Fruit fly (Drosophila melanogaster) whole organism, embryonic: Measurements from ENCODE around the gene PEK.

Source experiments
- Abd-B ChIP-seq: fragments of 200-800 bp; sonication (Bioruptor generic); optimal IDR thresholded peaks from 2 replicates; lab custom pipeline; 2018; ENCODE audit warnings: missing biosample characterization, mild to moderate bottlenecking, missing genetic modification characterization, moderate library complexity
- CG10209 ChIP-seq: fragments of 200-800 bp; sonication (Bioruptor generic); optimal IDR thresholded peaks from 3 replicates; lab custom pipeline; 2017; ENCODE audit warnings: missing biosample characterization, mild to moderate bottlenecking, missing genetic modification characterization, missing genetic modification reagents
- CG12744 ChIP-seq: fragments of 200-800 bp; sonication (Bioruptor generic); optimal IDR thresholded peaks from 2 replicates; lab custom pipeline; 2016; ENCODE audit warnings: missing biosample characterization, missing genetic modification characterization
- CG13894 ChIP-seq: fragments of 200-800 bp; sonication (Bioruptor generic); optimal IDR thresholded peaks from 3 replicates; lab custom pipeline; 2018; ENCODE audit warnings: missing biosample characterization, mild to moderate bottlenecking, missing genetic modification characterization, moderate library complexity
- CG14860 ChIP-seq: fragments of 200-800 bp; sonication (Bioruptor generic); IDR thresholded peaks from 3 replicates; pipeline ENCODE4 v1.3.6; 2022; ENCODE audit warnings: missing biosample characterization, missing genetic modification characterization; ENCODE audit not compliant: partially characterized antibody
- CG15514 ChIP-seq: fragments of 200-800 bp; sonication (Bioruptor generic); optimal IDR thresholded peaks from 3 replicates; lab custom pipeline; 2017; ENCODE audit warnings: missing biosample characterization, missing genetic modification characterization, mild to moderate bottlenecking, moderate library complexity, missing genetic modification reagents
- CG17359 ChIP-seq: fragments of 200-800 bp; sonication (Bioruptor generic); optimal IDR thresholded peaks from 3 replicates; lab custom pipeline; 2018; ENCODE audit warnings: missing biosample characterization, mild to moderate bottlenecking, missing genetic modification characterization, moderate library complexity
- CG17361 ChIP-seq: fragments of 200-800 bp; sonication (Bioruptor generic); IDR thresholded peaks from 3 replicates; pipeline ENCODE4 v1.3.6; 2022; ENCODE audit warnings: missing biosample characterization, missing genetic modification characterization
- CG2116 ChIP-seq: fragments of 200-800 bp; sonication (Bioruptor generic); optimal IDR thresholded peaks from 3 replicates; lab custom pipeline; 2018; ENCODE audit warnings: missing biosample characterization, mild to moderate bottlenecking, missing genetic modification characterization
- CG2120 ChIP-seq: fragments of 200-800 bp; sonication (Bioruptor generic); optimal IDR thresholded peaks from 3 replicates; lab custom pipeline; 2016; ENCODE audit warnings: missing biosample characterization, missing genetic modification characterization
- CG4617 ChIP-seq: fragments of 200-800 bp; sonication (Bioruptor generic); optimal IDR thresholded peaks from 3 replicates; lab custom pipeline; 2016; ENCODE audit warnings: missing biosample characterization, missing genetic modification characterization, borderline replicate concordance
- CG7928 ChIP-seq: fragments of 200-800 bp; sonication (Bioruptor generic); optimal IDR thresholded peaks from 2 replicates; lab custom pipeline; 2017; ENCODE audit warnings: missing biosample characterization, mild to moderate bottlenecking, missing genetic modification characterization
- CG7987 ChIP-seq: fragments of 200-800 bp; sonication (Bioruptor generic); optimal IDR thresholded peaks from 2 replicates; lab custom pipeline; 2018; ENCODE audit warnings: missing biosample characterization, mild to moderate bottlenecking, missing genetic modification characterization, moderate library complexity
- CG9817 ChIP-seq: fragments of 200-800 bp; sonication (Bioruptor generic); optimal IDR thresholded peaks from 2 replicates; lab custom pipeline; 2018; ENCODE audit warnings: missing biosample characterization, mild to moderate bottlenecking, missing genetic modification characterization, moderate library complexity
- D19A ChIP-seq: fragments of 200-800 bp; optimal IDR thresholded peaks from 3 replicates; lab custom pipeline; 2019; ENCODE audit warnings: missing biosample characterization, mild to moderate bottlenecking, missing genetic modification characterization, moderate library complexity
- Dll ChIP-seq: fragments of 200-800 bp; sonication (Bioruptor generic); IDR thresholded peaks from 4 replicates; pipeline ENCODE4 v1.3.6; 2022; ENCODE audit warnings: missing biosample characterization, missing genetic modification characterization; ENCODE audit not compliant: partially characterized antibody
- Dp ChIP-seq: fragments of 200-800 bp; sonication (Bioruptor generic); optimal IDR thresholded peaks from 2 replicates; lab custom pipeline; 2018; ENCODE audit warnings: missing biosample characterization, mild to moderate bottlenecking, missing genetic modification characterization, moderate library complexity
- Dref ChIP-seq: fragments of 200-800 bp; sonication (Bioruptor generic); IDR thresholded peaks from 2 replicates; pipeline ENCODE4 v1.3.6; 2022; ENCODE audit warnings: missing biosample characterization, missing genetic modification characterization
- E2f2 ChIP-seq: fragments of 200-800 bp; sonication (Bioruptor generic); IDR thresholded peaks from 2 replicates; pipeline ENCODE4 v1.3.6; 2022; ENCODE audit warnings: missing biosample characterization, missing genetic modification characterization
- H2.0 ChIP-seq: fragments of 200-800 bp; sonication (Bioruptor generic); IDR thresholded peaks from 2 replicates; pipeline ENCODE4 v1.3.6; 2022; ENCODE audit warnings: missing biosample characterization, missing genetic modification characterization
- HHEX ChIP-seq: fragments of 200-800 bp; sonication (Bioruptor generic); optimal IDR thresholded peaks from 3 replicates; lab custom pipeline; 2017; ENCODE audit warnings: missing biosample characterization, mild to moderate bottlenecking, missing genetic modification characterization, missing genetic modification reagents
- HLH54F ChIP-seq: fragments of 200-800 bp; sonication (Bioruptor generic); optimal IDR thresholded peaks from 3 replicates; lab custom pipeline; 2016; ENCODE audit warnings: missing biosample characterization, missing genetic modification characterization
- MBD-R2 ChIP-seq: fragments of 200-800 bp; sonication (Bioruptor generic); IDR thresholded peaks from 2 replicates; pipeline ENCODE4 v1.3.6; 2022; ENCODE audit warnings: missing biosample characterization, missing genetic modification characterization
- MESR4 ChIP-seq: fragments of 200-800 bp; sonication (Bioruptor generic); optimal IDR thresholded peaks from 2 replicates; lab custom pipeline; 2018; ENCODE audit warnings: missing biosample characterization, mild to moderate bottlenecking, missing genetic modification characterization, moderate library complexity
- Med ChIP-seq: fragments of 200-800 bp; sonication (Bioruptor generic); peaks from one replicate; lab custom pipeline; 2016; ENCODE audit warnings: missing biosample characterization, missing genetic modification characterization, mild to moderate bottlenecking, inconsistent platforms, moderate library complexity
- NfI ChIP-seq: fragments of 200-800 bp; sonication (Bioruptor generic); optimal IDR thresholded peaks from 3 replicates; lab custom pipeline; 2018; ENCODE audit warnings: missing biosample characterization, mild to moderate bottlenecking, missing genetic modification characterization, moderate library complexity
- Pdp1 ChIP-seq, 2 experiments: fragments of 200-800 bp; sonication (Bioruptor generic); optimal IDR thresholded peaks; 3 replicates each; lab custom pipeline; 2016; ENCODE audit warnings: missing biosample characterization in 2 of 2, missing genetic modification characterization in 2 of 2, mild to moderate bottlenecking in 1 of 2, moderate library complexity in 1 of 2
- Rfx ChIP-seq: fragments of 200-800 bp; sonication (Bioruptor generic); IDR thresholded peaks from 2 replicates; pipeline ENCODE4 v1.3.6; 2022; ENCODE audit warnings: missing biosample characterization, missing genetic modification characterization
- Xbp1 ChIP-seq: fragments of 200-800 bp; sonication (Bioruptor generic); optimal IDR thresholded peaks from 3 replicates; lab custom pipeline; 2016; ENCODE audit warnings: missing biosample characterization, mild to moderate bottlenecking, missing genetic modification characterization
- abd-A ChIP-seq: fragments of 200-800 bp; sonication (Bioruptor generic); optimal IDR thresholded peaks from 3 replicates; lab custom pipeline; 2019; ENCODE audit warnings: missing biosample characterization, mild to moderate bottlenecking, missing genetic modification characterization, moderate library complexity
- ato ChIP-seq: fragments of 200-800 bp; sonication (Bioruptor generic); IDR thresholded peaks from 2 replicates; pipeline ENCODE4 v1.3.6; 2022; ENCODE audit warnings: missing biosample characterization, missing genetic modification characterization; ENCODE audit not compliant: partially characterized antibody
- az2 ChIP-seq: fragments of 200-800 bp; sonication (Bioruptor generic); optimal IDR thresholded peaks from 3 replicates; lab custom pipeline; 2016; ENCODE audit warnings: missing biosample characterization, missing genetic modification characterization
- ci ChIP-seq: fragments of 200-800 bp; sonication (Bioruptor generic); IDR thresholded peaks from 3 replicates; pipeline ENCODE4 v1.3.6; 2022; ENCODE audit warnings: missing biosample characterization, missing genetic modification characterization
- ewg ChIP-seq: fragments of 200-800 bp; sonication (Bioruptor generic); optimal IDR thresholded peaks from 3 replicates; lab custom pipeline; 2017; ENCODE audit warnings: mild to moderate bottlenecking, missing biosample characterization, missing genetic modification reagents, missing genetic modification characterization
- ftz-f1 ChIP-seq: fragments of 200-800 bp; sonication (Bioruptor generic); optimal IDR thresholded peaks from 2 replicates; lab custom pipeline; 2016; ENCODE audit warnings: missing biosample characterization, missing genetic modification characterization
- lilli ChIP-seq: fragments of 200-800 bp; sonication (Bioruptor generic); optimal IDR thresholded peaks from 3 replicates; lab custom pipeline; 2016; ENCODE audit warnings: missing biosample characterization, missing genetic modification characterization
- pzg ChIP-seq: fragments of 200-800 bp; sonication (Bioruptor generic); optimal IDR thresholded peaks from 3 replicates; lab custom pipeline; 2018; ENCODE audit warnings: missing biosample characterization, mild to moderate bottlenecking, missing genetic modification characterization, moderate library complexity
- ranshi ChIP-seq: fragments of 200-800 bp; sonication (Bioruptor generic); IDR thresholded peaks from 2 replicates; pipeline ENCODE4 v1.3.6; 2022; ENCODE audit warnings: missing biosample characterization, missing genetic modification characterization
- row ChIP-seq: fragments of 200-800 bp; sonication (Bioruptor generic); IDR thresholded peaks from 3 replicates; pipeline ENCODE4 v1.3.6; 2022; ENCODE audit warnings: missing biosample characterization, missing genetic modification characterization
- sens ChIP-seq: fragments of 200-800 bp; sonication (Bioruptor generic); peaks from one replicate; lab custom pipeline; 2016; ENCODE audit warnings: missing biosample characterization, missing genetic modification characterization
- zf30C ChIP-seq: fragments of 200-800 bp; sonication (Bioruptor generic); optimal IDR thresholded peaks from 3 replicates; lab custom pipeline; 2018; ENCODE audit warnings: missing biosample characterization, mild to moderate bottlenecking, missing genetic modification characterization

The PEK gene

DNA sequence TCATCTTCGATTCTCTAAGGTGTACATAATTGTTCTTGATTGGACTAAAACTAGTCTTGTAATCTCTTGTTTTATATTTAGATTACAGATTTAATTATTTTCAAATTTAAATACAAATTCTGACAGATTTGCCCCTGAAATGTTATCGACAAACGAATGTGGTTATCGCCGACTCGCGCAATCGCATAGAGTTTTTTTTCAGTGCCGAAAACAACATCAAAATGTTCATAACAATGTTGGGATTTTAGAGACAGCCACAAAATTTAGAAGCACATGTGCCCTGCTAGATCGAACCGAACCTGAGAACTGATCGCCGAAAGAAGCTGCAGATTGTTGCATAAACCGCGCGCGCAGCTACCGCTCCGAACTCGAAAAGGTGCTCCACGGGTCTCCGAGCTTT lies 3.1 kb upstream of the PEK start, which contains the start of gene POLDIP2:
POLDIP2 (plus strand) TSS at position 160 of the 400 bp plus-strand sequence.
- TF ChIP-seq Dref (GFP tag; lab: Robert Waterston, UW), result peak; percentile 64
- TF ChIP-seq Abd-B (GFP tag; lab: Kevin White, UChicago), result no peak
- TF ChIP-seq Dll (GFP tag; lab: Robert Waterston, UW), result 0 out of 4 replicates have a peak, but pooled peaks have one; percentile 13
- TF ChIP-seq CG7987 (GFP tag; lab: Kevin White, UChicago), result peak; percentile 5
- TF ChIP-seq ranshi (GFP tag; lab: Robert Waterston, UW), result no peak
- TF ChIP-seq HLH54F (GFP tag; lab: Kevin White, UChicago), result no peak
- TF ChIP-seq CG2120 (GFP tag; lab: Kevin White, UChicago), result peak; percentile 24
- peak; percentile 5 for TF ChIP-seq CG17359 (tag; lab: Kevin White, UChicago)
- no peak for TF ChIP-seq CG7928 (GFP tag; lab: Kevin White, UChicago)
- peak; percentile 80 for TF ChIP-seq MESR4
- 0 out of 2 replicates have a peak, but pooled peaks have one; percentile 26 for TF ChIP-seq Rfx (GFP tag; lab: Robert Waterston, UW)
- peak; percentile 13 for TF ChIP-seq lilli
- peak; percentile 61 for TF ChIP-seq E2f2 (GFP tag; lab: Robert Waterston, UW)
- peak; percentile 32 for TF ChIP-seq D19A (tag; lab: Kevin White, UChicago)
- peak; percentile 42 for TF ChIP-seq CG15514 (GFP tag; lab: Kevin White, UChicago)
- TF ChIP-seq Dp, result peak; percentile 33
- TF ChIP-seq H2.0 (GFP tag; lab: Robert Waterston, UW), result no peak
- no peak for TF ChIP-seq abd-A (tag; lab: Kevin White, UChicago)
- peak; percentile 98 for TF ChIP-seq zf30C (GFP tag; lab: Kevin White, UChicago)
- peak; percentile 91 for TF ChIP-seq CG10209 (GFP tag; lab: Kevin White, UChicago)
- TF ChIP-seq Xbp1, result peak; percentile 38
- peak; percentile 16 for TF ChIP-seq NfI
- 0 out of 3 replicates have a peak, but pooled peaks have one; percentile 36 for TF ChIP-seq ci
- no peak for TF ChIP-seq CG12744 (GFP tag; lab: Kevin White, UChicago)
- TF ChIP-seq Med, result peak; percentile 81
- no peak for TF ChIP-seq CG14860 (GFP tag; lab: Robert Waterston, UW)
- peak; percentile 42 for TF ChIP-seq CG4617
- TF ChIP-seq ato (GFP tag; lab: Robert Waterston, UW), result peak; percentile 21; the same call in 1 of the 2 replicates
- peak; percentile 9 for TF ChIP-seq ftz-f1 (GFP tag; lab: Kevin White, UChicago)
- peak; percentile 5; the same call in 1 of the 3 replicates for TF ChIP-seq row
- peak; percentile 10 for TF ChIP-seq CG13894 (tag; lab: Kevin White, UChicago)
- peak; percentile 33 for TF ChIP-seq ewg
- TF ChIP-seq sens, result peak; percentile 41
- peak; percentile 96 for TF ChIP-seq CG2116 (GFP tag; lab: Kevin White, UChicago)
- peak; percentile 56 for TF ChIP-seq MBD-R2 (GFP tag; lab: Robert Waterston, UW)
- TF ChIP-seq HHEX (GFP tag; lab: Kevin White, UChicago), result no peak
- 0 out of 3 replicates have a peak, but pooled peaks have one; percentile 1 for TF ChIP-seq CG17361 (GFP tag; lab: Robert Waterston, UW)
- TF ChIP-seq CG9817 (tag; lab: Kevin White, UChicago), result peak; percentile 9
- no peak for TF ChIP-seq az2 (GFP tag; lab: Kevin White, UChicago)
- peak; percentile 34 for TF ChIP-seq pzg (GFP tag; lab: Kevin White, UChicago)
- TF ChIP-seq Pdp1 (GFP tag; optimal IDR thresholded peaks at IDR 0.05; lab: Kevin White, UChicago), result peak in 1 of 2 experiments; percentile 83
